Worm (Caenorhabditis elegans) whole organism, L4 larva: ENCODE data around the gene pqn-70.

Source experiments
- F26F4.8 ChIP-seq: fragments of 200-800 bp; sonication (Bioruptor generic); conservative IDR thresholded peaks from 2 replicates; pipeline ENCODE4 v1.3.6; 2022; ENCODE audit warnings: missing genetic modification characterization, missing compliant biosample characterization
- R02D3.7 ChIP-seq: fragments of 150-350 bp; sonication (generic microtip); optimal IDR thresholded peaks from 3 replicates; lab custom pipeline; 2014; ENCODE audit warnings: missing biosample characterization, missing genetic modification characterization
- T20F7.1 ChIP-seq: fragments of 200-800 bp; sonication (Bioruptor generic); optimal IDR thresholded peaks from 2 replicates; lab custom pipeline; 2018; ENCODE audit warnings: mild to moderate bottlenecking, missing genetic modification characterization, missing compliant biosample characterization
- T26A8.4 ChIP-seq: fragments of 200-800 bp; sonication (Bioruptor generic); IDR thresholded peaks from 2 replicates; pipeline ENCODE4 v1.3.6; 2022; ENCODE audit warnings: missing genetic modification characterization, missing compliant biosample characterization
- Y105C5A.15 ChIP-seq: fragments of 200-800 bp; sonication (Bioruptor generic); IDR thresholded peaks from 2 replicates; pipeline ENCODE4 v1.3.6; 2022; ENCODE audit warnings: missing genetic modification characterization, missing compliant biosample characterization
- Y5F2A.4 ChIP-seq: fragments of 200-800 bp; sonication (Bioruptor generic); optimal IDR thresholded peaks from 2 replicates; lab custom pipeline; 2018; ENCODE audit warnings: mild to moderate bottlenecking, missing genetic modification characterization, missing compliant biosample characterization
- Y75B8A.6 ChIP-seq: fragments of 200-800 bp; sonication (Bioruptor generic); IDR thresholded peaks from 2 replicates; pipeline ENCODE4 v1.3.6; 2022; ENCODE audit warnings: missing genetic modification reagents, missing genetic modification characterization, missing compliant biosample characterization
- aly-2 ChIP-seq: sonication (generic microtip); optimal IDR thresholded peaks from 2 replicates; lab custom pipeline; 2018; ENCODE audit warnings: missing biosample characterization, missing genetic modification characterization
- ama-1 ChIP-seq: fragments of 150-350 bp; optimal IDR thresholded peaks from 2 replicates; lab custom pipeline; 2014; ENCODE audit warnings: inconsistent platforms, mixed read lengths
- ceh-20 ChIP-seq: fragments of 200-800 bp; sonication (Bioruptor generic); IDR thresholded peaks from 2 replicates; pipeline ENCODE4 v1.3.6; 2022; ENCODE audit warnings: missing genetic modification reagents, missing genetic modification characterization, missing compliant biosample characterization
- ceh-28 ChIP-seq: fragments of 150-350 bp; optimal IDR thresholded peaks from 2 replicates; lab custom pipeline; 2014; ENCODE audit warnings: missing biosample characterization, missing genetic modification reagents, missing genetic modification characterization
- ceh-44 ChIP-seq: fragments of 200-800 bp; sonication (Bioruptor generic); IDR thresholded peaks from 2 replicates; pipeline ENCODE4 v1.3.6; 2022; ENCODE audit warnings: missing genetic modification reagents, missing genetic modification characterization, missing compliant biosample characterization
- daf-19 ChIP-seq: fragments of 200-800 bp; sonication (Bioruptor generic); conservative IDR thresholded peaks from 2 replicates; pipeline ENCODE4 v1.3.6; 2022; ENCODE audit warnings: missing genetic modification characterization, missing compliant biosample characterization
- dmd-6 ChIP-seq: fragments of 200-800 bp; sonication (Bioruptor generic); IDR thresholded peaks from 2 replicates; pipeline ENCODE4 v1.3.6; 2022; ENCODE audit warnings: missing genetic modification reagents, missing genetic modification characterization, missing compliant biosample characterization
- dmd-9 ChIP-seq: fragments of 200-800 bp; sonication (Bioruptor generic); IDR thresholded peaks from 2 replicates; pipeline ENCODE4 v1.3.6; 2022; ENCODE audit warnings: missing genetic modification reagents, missing genetic modification characterization, missing compliant biosample characterization
- dpl-1 ChIP-seq: fragments of 150-350 bp; optimal IDR thresholded peaks from 2 replicates; lab custom pipeline; 2014; ENCODE audit warnings: missing biosample characterization, missing genetic modification reagents, missing genetic modification characterization
- egl-43 ChIP-seq: fragments of 200-800 bp; sonication (Bioruptor generic); IDR thresholded peaks from 2 replicates; pipeline ENCODE4 v1.3.6; 2022; ENCODE audit warnings: missing genetic modification reagents, missing genetic modification characterization, missing compliant biosample characterization
- fkh-10 ChIP-seq: fragments of 150-350 bp; optimal IDR thresholded peaks from 2 replicates; lab custom pipeline; 2014; ENCODE audit warnings: missing biosample characterization, missing genetic modification reagents, missing genetic modification characterization
- gei-8 ChIP-seq: fragments of 200-800 bp; sonication (Bioruptor generic); optimal IDR thresholded peaks from 2 replicates; lab custom pipeline; 2018; ENCODE audit warnings: mild to moderate bottlenecking, missing genetic modification characterization, missing compliant biosample characterization
- hif-1 ChIP-seq, 2 experiments: sonication (generic microtip); optimal IDR thresholded peaks; 2 replicates each; lab custom pipeline; 2016 to 2017; ENCODE audit warnings: missing compliant biosample characterization in 2 of 2, missing genetic modification characterization in 2 of 2, missing genetic modification reagents in 2 of 2, missing genotype in 2 of 2, mild to moderate bottlenecking in 1 of 2
- jun-1 ChIP-seq: fragments of 150-350 bp; optimal IDR thresholded peaks from 2 replicates; lab custom pipeline; 2014; ENCODE audit warnings: missing biosample characterization, missing genetic modification reagents, missing genetic modification characterization
- lin-15B ChIP-seq: fragments of 150-350 bp; sonication (generic microtip); optimal IDR thresholded peaks from 3 replicates; lab custom pipeline; 2014; ENCODE audit warnings: missing biosample characterization, missing genetic modification characterization
- lsy-2 ChIP-seq, 2 experiments: fragments of 150-350 bp in 1 of 2; sonication (generic microtip) in 1 of 2; optimal IDR thresholded peaks; 2 replicates each; lab custom pipeline; 2014 to 2017; ENCODE audit warnings: missing biosample characterization in 2 of 2, missing genetic modification characterization in 2 of 2
- madf-5 ChIP-seq, 2 experiments: fragments of 200-800 bp; sonication (Bioruptor generic); IDR thresholded peaks; 2 replicates each; pipeline ENCODE4 v1.3.6; 2022; ENCODE audit warnings: missing compliant biosample characterization in 2 of 2, missing genetic modification characterization in 2 of 2
- mxl-2 ChIP-seq: fragments of 200-800 bp; sonication (Bioruptor generic); conservative IDR thresholded peaks from 2 replicates; pipeline ENCODE4 v1.3.6; 2022; ENCODE audit warnings: missing genetic modification reagents, missing genetic modification characterization, missing compliant biosample characterization
- mxl-3 ChIP-seq: fragments of 200-800 bp; sonication (Bioruptor generic); optimal IDR thresholded peaks from 2 replicates; lab custom pipeline; 2018; ENCODE audit warnings: mild to moderate bottlenecking, missing genetic modification characterization, missing compliant biosample characterization
- nhr-237 ChIP-seq: sonication (generic microtip); optimal IDR thresholded peaks from 2 replicates; lab custom pipeline; 2017; ENCODE audit warnings: missing biosample characterization, missing genetic modification characterization
- nhr-25 ChIP-seq: sonication (generic microtip); optimal IDR thresholded peaks from 2 replicates; lab custom pipeline; 2017; ENCODE audit warnings: missing genetic modification characterization, mild to moderate bottlenecking, missing compliant biosample characterization, antibody characterized with exemption, moderate library complexity, borderline replicate concordance; ENCODE audit not compliant: insufficient read depth
- nhr-28 ChIP-seq: fragments of 150-350 bp; optimal IDR thresholded peaks from 2 replicates; lab custom pipeline; 2014; ENCODE audit warnings: missing biosample characterization, missing genetic modification characterization
- nhr-41 ChIP-seq: fragments of 200-800 bp; sonication (Bioruptor generic); IDR thresholded peaks from 2 replicates; pipeline ENCODE4 v1.3.6; 2022; ENCODE audit warnings: missing genetic modification reagents, missing genetic modification characterization, missing compliant biosample characterization
- pqm-1 ChIP-seq: sonication (generic microtip); optimal IDR thresholded peaks from 2 replicates; lab custom pipeline; 2017; ENCODE audit warnings: missing biosample characterization, missing genetic modification characterization
- set-16 ChIP-seq: fragments of 200-800 bp; sonication (Bioruptor generic); IDR thresholded peaks from 2 replicates; pipeline ENCODE4 v1.3.6; 2022; ENCODE audit warnings: missing genetic modification reagents, missing genetic modification characterization, missing compliant biosample characterization
- skn-1 ChIP-seq: fragments of 150-350 bp; optimal IDR thresholded peaks from 2 replicates; lab custom pipeline; 2014; ENCODE audit warnings: missing biosample characterization, missing genetic modification characterization
- snpc-4 ChIP-seq: fragments of 150-350 bp; optimal IDR thresholded peaks from 2 replicates; lab custom pipeline; 2014; ENCODE audit warnings: missing biosample characterization, missing genetic modification characterization
- spr-1 ChIP-seq: sonication (generic microtip); optimal IDR thresholded peaks from 2 replicates; lab custom pipeline; 2016; ENCODE audit warnings: mild to moderate bottlenecking, missing genetic modification characterization, missing compliant biosample characterization
- unc-130 ChIP-seq: sonication (generic microtip); optimal IDR thresholded peaks from 2 replicates; lab custom pipeline; 2016; ENCODE audit warnings: missing genetic modification reagents, missing genetic modification characterization, missing compliant biosample characterization
- unc-62 ChIP-seq, 3 experiments: fragments of 150-350 bp in 1 of 3; sonication (generic microtip); optimal IDR thresholded peaks in 2 of 3; peaks in 1 of 3; 1 replicate in 1 of 3; 2 replicates in 2 of 3; lab custom pipeline; 2014 to 2017; ENCODE audit warnings: missing biosample characterization in 3 of 3, missing genetic modification characterization in 3 of 3, missing genetic modification reagents in 3 of 3, missing genotype in 1 of 3
- vab-7 ChIP-seq: fragments of 200-800 bp; sonication (Bioruptor generic); IDR thresholded peaks from 2 replicates; pipeline ENCODE4 v1.3.6; 2022; ENCODE audit warnings: missing genetic modification reagents, missing genetic modification characterization, missing compliant biosample characterization
- zip-2 ChIP-seq: fragments of 150-350 bp; optimal IDR thresholded peaks from 2 replicates; lab custom pipeline; 2014; ENCODE audit warnings: missing biosample characterization, missing genetic modification characterization
- ztf-11 ChIP-seq: fragments of 150-350 bp; optimal IDR thresholded peaks from 2 replicates; lab custom pipeline; 2014; ENCODE audit warnings: missing biosample characterization, missing genetic modification characterization
- ztf-7 ChIP-seq: fragments of 150-350 bp; optimal IDR thresholded peaks from 2 replicates; lab custom pipeline; 2014; ENCODE audit warnings: missing biosample characterization, missing genetic modification characterization

The pqn-70 gene

ce11 chrV:11265482-11265881 lies 37.0 kb upstream of the pqn-70 start, which contains the start of gene cln-3.1:
cln-3.1 (minus strand) TSS chrV:11265652.
- TF ChIP-seq unc-62 (GFP tag; optimal IDR thresholded peaks at IDR 0.05 in 1 of 2; lab: Kevin White, UChicago), result peak in 1 of 2 experiments; percentile 10
- TF ChIP-seq unc-62 (tag; optimal IDR thresholded peaks at IDR 0.05; lab: Kevin White, UChicago), result no peak
- TF ChIP-seq nhr-28 (tag; lab: Kevin White, UChicago), result peak; percentile 37
- TF ChIP-seq dmd-6 (GFP tag; lab: Robert Waterston, UW), result peak; percentile 66
- TF ChIP-seq pqm-1 (tag; lab: Kevin White, UChicago), result peak; percentile 63
- peak; percentile 81 for TF ChIP-seq mxl-3
- TF ChIP-seq lin-15B (tag; lab: Kevin White, UChicago), result no peak

- TF ChIP-seq ceh-20 (GFP tag; lab: Robert Waterston, UW) (no peak), R02D3.7 (tag; lab: Kevin White, UChicago) (no peak), Y105C5A.15 (GFP tag; lab: Robert Waterston, UW) (no peak), ztf-7 (tag; lab: Kevin White, UChicago) (no peak), aly-2 (tag; lab: Kevin White, UChicago) (no peak), lsy-2 (tag; optimal IDR thresholded peaks at IDR 0.05; lab: Kevin White, UChicago) (no peak), hif-1 (tag; optimal IDR thresholded peaks at IDR 0.05; lab: Kevin White, UChicago) (no peak), unc-130 (no peak), nhr-41 (GFP tag; lab: Robert Waterston, UW) (no peak), gei-8 (GFP tag; lab: Kevin White, UChicago) (no peak), vab-7 (GFP tag; lab: Robert Waterston, UW) (no peak), daf-19 (GFP tag; lab: Robert Waterston, UW) (no peak), nhr-237 (tag; lab: Kevin White, UChicago) (no peak)
- TF ChIP-seq, all 104 proteins: peak for 0
Observed at ce11 chrV:11263025-11263424, 34.5 kb upstream of the pqn-70 start, which contains the start of gene F07B10.4. F07B10.4 (minus strand) TSS chrV:11263125.

- TF ChIP-seq F26F4.8 (GFP tag; lab: Robert Waterston, UW) (no peak), jun-1 (tag; lab: Kevin White, UChicago) (no peak), set-16 (GFP tag; lab: Robert Waterston, UW) (no peak), ceh-44 (no peak), madf-5 (GFP tag; IDR thresholded peaks at IDR 0.05; lab: Robert Waterston, UW) (no peak)
Observed at ce11 chrV:11260622-11261021, 32.1 kb upstream of the pqn-70 start, which contains the start of gene F07B10.7. F07B10.7 (minus strand) TSS chrV:11260722.

- TF ChIP-seq unc-130 (no peak), Y105C5A.15 (GFP tag; lab: Robert Waterston, UW) (no peak), unc-62 (GFP tag; optimal IDR thresholded peaks at IDR 0.05 in 1 of 2; lab: Kevin White, UChicago) (peak in 1 of 2 experiments; percentile 7), unc-62 (tag; optimal IDR thresholded peaks at IDR 0.05; lab: Kevin White, UChicago) (no peak), lsy-2 (tag; optimal IDR thresholded peaks at IDR 0.05; lab: Kevin White, UChicago) (no peak), ztf-11 (tag; lab: Kevin White, UChicago) (no peak), spr-1 (no peak)
Observed at ce11 chrV:11258896-11259295, 30.4 kb upstream of the pqn-70 start, which contains the start of gene lgc-36. lgc-36 (minus strand) TSS chrV:11258996.

- no peak for TF ChIP-seq fkh-10 (GFP tag; lab: Kevin White, UChicago)
- TF ChIP-seq nhr-28 (tag; lab: Kevin White, UChicago), result no peak
- no peak for TF ChIP-seq zip-2
- TF ChIP-seq dpl-1 (GFP tag; lab: Kevin White, UChicago), result no peak
Observed at ce11 chrV:11254980-11255379, 26.5 kb upstream of the pqn-70 start, which contains the start of gene srsx-31. srsx-31 (minus strand) TSS chrV:11255080.

- no peak for TF ChIP-seq Y5F2A.4 (GFP tag; lab: Kevin White, UChicago)
- TF ChIP-seq R02D3.7 (tag; lab: Kevin White, UChicago), result no peak
- TF ChIP-seq T20F7.1 (GFP tag; lab: Kevin White, UChicago), result no peak
- TF ChIP-seq daf-19 (GFP tag; lab: Robert Waterston, UW), result no peak
- no peak for TF ChIP-seq egl-43
- no peak for TF ChIP-seq T26A8.4 (GFP tag; lab: Robert Waterston, UW)
- no peak for TF ChIP-seq vab-7 (GFP tag; lab: Robert Waterston, UW)
- no peak for TF ChIP-seq Y75B8A.6 (GFP tag; lab: Robert Waterston, UW)
- TF ChIP-seq ceh-28, result no peak
- no peak for TF ChIP-seq dmd-9 (GFP tag; lab: Robert Waterston, UW)
- TF ChIP-seq mxl-2 (GFP tag; lab: Robert Waterston, UW), result no peak
- TF ChIP-seq skn-1 (tag; lab: Kevin White, UChicago), result no peak
- TF ChIP-seq nhr-237 (tag; lab: Kevin White, UChicago), result no peak
- no peak for TF ChIP-seq snpc-4
- no peak for TF ChIP-seq ama-1 (lab: Kevin White, UChicago)
- no peak for TF ChIP-seq nhr-25 (tag; lab: Kevin White, UChicago)
- TF ChIP-seq spr-1, result no peak
Observed at ce11 chrV:11252429-11252828, 23.9 kb upstream of the pqn-70 start, which contains the start of gene srsx-33. srsx-33 (minus strand) TSS chrV:11252529.
